Fruit fly (Drosophila melanogaster) whole organism, wandering third instar larva: Measurements from ENCODE around the gene gce.

Experiments used
- Abd-B ChIP-seq: fragments of >200 bp; optimal IDR thresholded peaks from 2 replicates; lab custom pipeline; 2017; ENCODE audit warnings: missing biosample characterization, missing genetic modification characterization
- CG32264 ChIP-seq: fragments of 200-800 bp; sonication (Bioruptor generic); optimal IDR thresholded peaks from 2 replicates; lab custom pipeline; 2016; ENCODE audit warnings: missing biosample characterization, missing genetic modification characterization
- CrebA ChIP-seq: fragments of 200-800 bp; sonication (Bioruptor generic); optimal IDR thresholded peaks from 2 replicates; lab custom pipeline; 2016; ENCODE audit warnings: missing biosample characterization, mild to moderate bottlenecking, missing genetic modification characterization, borderline replicate concordance
- Dfd ChIP-seq: fragments of >200 bp; optimal IDR thresholded peaks from 2 replicates; lab custom pipeline; 2017; ENCODE audit warnings: missing biosample characterization, missing genetic modification characterization
- Dif ChIP-seq: fragments of 200-275, 200-300 bp; sonication (Bioruptor generic); optimal IDR thresholded peaks from 2 replicates; lab custom pipeline; 2018; ENCODE audit warnings: missing biosample characterization, missing genetic modification characterization; ENCODE audit not compliant: partially characterized antibody
- GATAd ChIP-seq: sonication (Bioruptor generic); optimal IDR thresholded peaks from 2 replicates; lab custom pipeline; 2016; ENCODE audit warnings: missing biosample characterization, missing genetic modification characterization
- HLH106 ChIP-seq: fragments of 200-800 bp; optimal IDR thresholded peaks from 3 replicates; lab custom pipeline; 2019; ENCODE audit warnings: missing biosample characterization, mild to moderate bottlenecking, missing genetic modification characterization, moderate library complexity
- Hnf4 ChIP-seq: fragments of 200-800 bp; sonication (Bioruptor generic); optimal IDR thresholded peaks from 2 replicates; lab custom pipeline; 2016; ENCODE audit warnings: missing biosample characterization, mild to moderate bottlenecking, missing genetic modification characterization
- Hr78 ChIP-seq: fragments of >200 bp; optimal IDR thresholded peaks from 2 replicates; lab custom pipeline; 2017; ENCODE audit warnings: missing biosample characterization, missing genetic modification characterization
- Hr83 ChIP-seq: fragments of 200-300 bp; sonication (Bioruptor generic); optimal IDR thresholded peaks from 2 replicates; lab custom pipeline; 2016; ENCODE audit warnings: missing biosample characterization, mild to moderate bottlenecking, missing genetic modification characterization, moderate library complexity; ENCODE audit not compliant: poor library complexity, severe bottlenecking
- Jra ChIP-seq: sonication (Bioruptor generic); optimal IDR thresholded peaks from 2 replicates; lab custom pipeline; 2016; ENCODE audit warnings: missing biosample characterization, missing genetic modification characterization
- Myc ChIP-seq: fragments of >200 bp; optimal IDR thresholded peaks from 2 replicates; lab custom pipeline; 2017
- N ChIP-seq: fragments of >200 bp; optimal IDR thresholded peaks from 2 replicates; lab custom pipeline; 2018; ENCODE audit warnings: missing biosample characterization, missing external identifiers, missing genetic modification characterization
- Rel ChIP-seq, 2 experiments: fragments of 200-800 bp; sonication (Bioruptor generic) in 1 of 2; optimal IDR thresholded peaks; 2 replicates in 1 of 2; 3 replicates in 1 of 2; lab custom pipeline; 2016 to 2019; ENCODE audit warnings: mild to moderate bottlenecking in 2 of 2, missing biosample characterization in 2 of 2, missing genetic modification characterization in 2 of 2, moderate library complexity in 1 of 2
- Sp1 ChIP-seq: fragments of 200-800 bp; sonication (Bioruptor generic); optimal IDR thresholded peaks from 3 replicates; lab custom pipeline; 2019; ENCODE audit warnings: missing biosample characterization, mild to moderate bottlenecking, missing genetic modification characterization, moderate library complexity
- Vsx2 ChIP-seq: fragments of 200-300, 225-300 bp; sonication (Bioruptor generic); optimal IDR thresholded peaks from 2 replicates; lab custom pipeline; 2018; ENCODE audit warnings: missing biosample characterization, missing genetic modification characterization; ENCODE audit not compliant: partially characterized antibody
- br ChIP-seq: fragments of 200-800 bp; sonication (Bioruptor generic); optimal IDR thresholded peaks from 2 replicates; lab custom pipeline; 2016; ENCODE audit warnings: missing biosample characterization, missing genetic modification characterization
- brk ChIP-seq: fragments of 200-800 bp; sonication (Bioruptor generic); optimal IDR thresholded peaks from 2 replicates; lab custom pipeline; 2016; ENCODE audit warnings: missing biosample characterization, mild to moderate bottlenecking, missing genetic modification characterization
- dl ChIP-seq, 2 experiments: fragments of 175-275, 200-275 bp in 1 of 2; fragments of 200-275 bp in 1 of 2; sonication (Bioruptor generic); optimal IDR thresholded peaks; lab custom pipeline; 2018; ENCODE audit warnings: mild to moderate bottlenecking in 2 of 2, missing biosample characterization in 2 of 2, missing genetic modification characterization in 2 of 2, moderate library complexity in 2 of 2; ENCODE audit not compliant: partially characterized antibody in 2 of 2, insufficient read depth in 1 of 2
- dmrt93B ChIP-seq: fragments of 200-800 bp; sonication (Bioruptor generic); optimal IDR thresholded peaks from 2 replicates; lab custom pipeline; 2018; ENCODE audit warnings: missing biosample characterization, mild to moderate bottlenecking, missing genetic modification characterization
- dsf ChIP-seq: sonication (Bioruptor generic); optimal IDR thresholded peaks from 2 replicates; lab custom pipeline; 2016; ENCODE audit warnings: missing biosample characterization, missing genetic modification characterization, borderline replicate concordance
- ey ChIP-seq: fragments of 200-800 bp; sonication (Bioruptor generic); optimal IDR thresholded peaks from 2 replicates; lab custom pipeline; 2016; ENCODE audit warnings: missing biosample characterization, missing genetic modification characterization
- foxo ChIP-seq, 2 experiments: fragments of 200-800 bp; sonication (Bioruptor generic); optimal IDR thresholded peaks; 2 replicates in 1 of 2; 3 replicates in 1 of 2; lab custom pipeline; 2016 to 2017; ENCODE audit warnings: missing biosample characterization in 2 of 2, missing genetic modification characterization in 2 of 2
- fru ChIP-seq: fragments of 200-800 bp; sonication (Bioruptor generic); optimal IDR thresholded peaks from 3 replicates; lab custom pipeline; 2016; ENCODE audit warnings: missing biosample characterization, mild to moderate bottlenecking, missing genetic modification characterization
- h ChIP-seq: fragments of 200-800 bp; sonication (Bioruptor generic); optimal IDR thresholded peaks from 3 replicates; lab custom pipeline; 2016; ENCODE audit warnings: missing biosample characterization, mild to moderate bottlenecking, missing genetic modification characterization
- jim ChIP-seq: fragments of 175-275, 200-325 bp; sonication (Bioruptor generic); optimal IDR thresholded peaks from 2 replicates; lab custom pipeline; 2016; ENCODE audit warnings: missing biosample characterization, mild to moderate bottlenecking, missing genetic modification characterization
- lola ChIP-seq: fragments of >200 bp; optimal IDR thresholded peaks from 2 replicates; lab custom pipeline; 2017; ENCODE audit warnings: missing biosample characterization, missing genetic modification characterization
- pan ChIP-seq: fragments of >200 bp; optimal IDR thresholded peaks from 2 replicates; lab custom pipeline; 2017
- psq ChIP-seq: fragments of 200-800 bp; sonication (Bioruptor generic); optimal IDR thresholded peaks from 3 replicates; lab custom pipeline; 2017; ENCODE audit warnings: missing biosample characterization, mild to moderate bottlenecking, missing genetic modification characterization, moderate library complexity
- rgr ChIP-seq: fragments of 200-800 bp; sonication (Bioruptor generic); optimal IDR thresholded peaks from 3 replicates; lab custom pipeline; 2016; ENCODE audit warnings: missing biosample characterization, mild to moderate bottlenecking, missing genetic modification characterization
- sage ChIP-seq: fragments of 200-800 bp; sonication (Bioruptor generic); optimal IDR thresholded peaks from 2 replicates; lab custom pipeline; 2016; ENCODE audit warnings: missing biosample characterization, mild to moderate bottlenecking, missing genetic modification characterization
- sv ChIP-seq: fragments of 200-800 bp; sonication (Bioruptor generic); optimal IDR thresholded peaks from 3 replicates; lab custom pipeline; 2016; ENCODE audit warnings: missing biosample characterization, missing genetic modification characterization
- tai ChIP-seq: sonication (Bioruptor generic); optimal IDR thresholded peaks from 2 replicates; lab custom pipeline; 2016; ENCODE audit warnings: missing biosample characterization, missing genetic modification characterization
- woc ChIP-seq: sonication (Bioruptor generic); optimal IDR thresholded peaks from 2 replicates; lab custom pipeline; 2016; ENCODE audit warnings: missing biosample characterization, mild to moderate bottlenecking, missing genetic modification characterization

gce gene

dm6 chrX:15309918-15310317 is 12.4 kb downstream of the gce start:
- TF ChIP-seq Rel (GFP tag; optimal IDR thresholded peaks at IDR 0.05; lab: Kevin White, UChicago) = no peak
- no peak for TF ChIP-seq Rel (tag; optimal IDR thresholded peaks at IDR 0.05; lab: Kevin White, UChicago)
- no peak for TF ChIP-seq pan (lab: Kevin White, UChicago)
- no peak for TF ChIP-seq tai (GFP tag; lab: Kevin White, UChicago)
- no peak for TF ChIP-seq rgr
- TF ChIP-seq Hnf4 (GFP tag; lab: Kevin White, UChicago) = no peak
- no peak for TF ChIP-seq h (GFP tag; lab: Kevin White, UChicago)
- TF ChIP-seq fru (GFP tag; lab: Kevin White, UChicago) = no peak
- no peak for TF ChIP-seq GATAd
- TF ChIP-seq HLH106 = no peak
- TF ChIP-seq brk (GFP tag; lab: Kevin White, UChicago) = no peak
- no peak for TF ChIP-seq sage (GFP tag; lab: Kevin White, UChicago)
- TF ChIP-seq Dif (GFP tag; lab: Kevin White, UChicago) = no peak
- TF ChIP-seq br = no peak
- no peak for TF ChIP-seq dmrt93B (GFP tag; lab: Kevin White, UChicago)
- no peak for TF ChIP-seq dsf
- TF ChIP-seq Myc (lab: Kevin White, UChicago) = no peak
- no peak for TF ChIP-seq dl (GFP tag; optimal IDR thresholded peaks at IDR 0.05; lab: Kevin White, UChicago; ENCODE audit: insufficient read depth in 1 of 2, partially characterized antibody in 2 of 2)
- TF ChIP-seq N (GFP tag; lab: Kevin White, UChicago) = no peak

- peak; percentile 20 for TF ChIP-seq HLH106
- TF ChIP-seq h (GFP tag; lab: Kevin White, UChicago) = no peak
- TF ChIP-seq Sp1 (GFP tag; lab: Kevin White, UChicago) = peak; percentile 5
- TF ChIP-seq Hr78 (GFP tag; lab: Kevin White, UChicago) = no peak
- TF ChIP-seq foxo (GFP tag; optimal IDR thresholded peaks at IDR 0.05; lab: Kevin White, UChicago) = peak in 1 of 2 experiments; percentile 17
- no peak for TF ChIP-seq Myc (lab: Kevin White, UChicago)
- peak; percentile 46 for TF ChIP-seq N (GFP tag; lab: Kevin White, UChicago)
- no peak for TF ChIP-seq psq
- TF ChIP-seq pan (lab: Kevin White, UChicago) = peak; percentile 73
- TF ChIP-seq Dfd = peak; percentile 98
- no peak for TF ChIP-seq Jra
These were observed 14.7 kb downstream of the gce start for dm6 chrX:15312074-15312881.

- TF ChIP-seq CrebA (GFP tag; lab: Kevin White, UChicago) (no peak), dmrt93B (GFP tag; lab: Kevin White, UChicago) (no peak), GATAd (no peak), Hr83 (GFP tag; lab: Kevin White, UChicago) (no peak), dsf (no peak), HLH106 (no peak), dl (GFP tag; optimal IDR thresholded peaks at IDR 0.05; lab: Kevin White, UChicago; ENCODE audit: insufficient read depth in 1 of 2, partially characterized antibody in 2 of 2) (no peak), woc (no peak), sv (GFP tag; lab: Kevin White, UChicago) (no peak), Abd-B (no peak), lola (no peak), Jra (no peak)
These were observed 15.3 kb downstream of the gce start for dm6 chrX:15312882-15313154.

dm6 chrX:15313389-15313788 is 15.8 kb downstream of the gce start:
- TF ChIP-seq ey (GFP tag; lab: Kevin White, UChicago) = no peak
- no peak for TF ChIP-seq Hr78 (GFP tag; lab: Kevin White, UChicago)
- no peak for TF ChIP-seq Vsx2
- TF ChIP-seq HLH106 = no peak
- TF ChIP-seq CG32264 (GFP tag; lab: Kevin White, UChicago) = no peak
- TF ChIP-seq tai (GFP tag; lab: Kevin White, UChicago) = no peak
- TF ChIP-seq woc = no peak
- no peak for TF ChIP-seq Sp1 (GFP tag; lab: Kevin White, UChicago)
- TF ChIP-seq dl (GFP tag; optimal IDR thresholded peaks at IDR 0.05; lab: Kevin White, UChicago; ENCODE audit: insufficient read depth in 1 of 2, partially characterized antibody in 2 of 2) = no peak
- no peak for TF ChIP-seq br
- no peak for TF ChIP-seq N (GFP tag; lab: Kevin White, UChicago)
- no peak for TF ChIP-seq dmrt93B (GFP tag; lab: Kevin White, UChicago)
- no peak for TF ChIP-seq jim (GFP tag; lab: Kevin White, UChicago)
- TF ChIP-seq Hnf4 (GFP tag; lab: Kevin White, UChicago) = no peak
- no peak for TF ChIP-seq fru (GFP tag; lab: Kevin White, UChicago)
